Fruit fly (Drosophila melanogaster): Measurements from ENCODE around the gene CG17032.

dm6 chr3L:15924811-15925437 lies 33.7 kb upstream of the CG17032 start, which contains the start of gene sff:
- TF ChIP-seq CG4496 (GFP tag; IDR thresholded peaks at IDR 0.05) (peak; percentile 85), EcR (GFP tag; optimal IDR thresholded peaks at IDR 0.05) (no peak), CG13204 (GFP tag; optimal IDR thresholded peaks at IDR 0.05) (no peak), gl (tag; optimal IDR thresholded peaks at IDR 0.05) (peak; percentile 6), CG32121 (GFP tag; IDR thresholded peaks at IDR 0.05) (peak; percentile 68), CG10348 (GFP tag; IDR thresholded peaks at IDR 0.05) (no peak), CG12605 (GFP tag; IDR thresholded peaks at IDR 0.05) (peak; percentile 46; the same call in 1 of the 2 replicates), rn (GFP tag; IDR thresholded peaks at IDR 0.05) (peak; percentile 45; the same call in 1 of the 2 replicates), D1 (tag; optimal IDR thresholded peaks at IDR 0.05) (no peak), CG8301 (tag; optimal IDR thresholded peaks at IDR 0.05) (peak; percentile 57), Pif1A (GFP tag; optimal IDR thresholded peaks at IDR 0.05) (peak; percentile 65), CG34367 (tag; optimal IDR thresholded peaks at IDR 0.05) (peak; percentile 16), CG8159 (tag; optimal IDR thresholded peaks at IDR 0.05) (peak; percentile 48)
